Worm (Caenorhabditis elegans): ENCODE data around the gene F19C6.5.

- TF ChIP-seq him-1 (tag; optimal IDR thresholded peaks at IDR 0.05), result peak; percentile 70
- TF ChIP-seq W03F9.2 (tag; optimal IDR thresholded peaks at IDR 0.05), result peak; percentile 39
- TF ChIP-seq dao-5 (tag; optimal IDR thresholded peaks at IDR 0.05), result no peak
Measured at ce11 chrX:9999599-10000201, 15.0 kb upstream of the F19C6.5 start.
